Fruit fly (Drosophila melanogaster): ENCODE measurements around the gene mkg-p.

DNA sequence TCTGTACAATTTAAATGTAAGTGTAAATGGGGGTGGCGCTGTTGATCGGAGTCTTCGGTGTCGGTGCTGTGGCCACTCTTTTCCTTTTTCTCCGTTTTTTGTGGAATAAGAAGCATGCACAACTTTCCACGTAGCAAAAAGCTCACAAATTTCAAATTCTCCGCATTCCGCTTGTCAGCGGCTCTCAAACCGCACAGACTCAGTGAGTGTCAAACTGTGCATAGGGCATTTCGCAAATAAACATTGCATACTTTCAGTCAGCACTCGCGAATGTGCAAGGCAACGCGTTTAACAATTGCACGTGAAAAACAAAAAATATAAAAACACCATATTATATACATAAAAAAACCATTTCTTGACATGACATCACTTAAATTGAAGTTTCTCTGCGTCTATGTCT is 10.1 kb downstream of the mkg-p start:
- no peak for TF ChIP-seq ttk (optimal IDR thresholded peaks at IDR 0.05)
- TF ChIP-seq insv (optimal IDR thresholded peaks at IDR 0.05) = no peak
- TF ChIP-seq h (optimal IDR thresholded peaks at IDR 0.05) = no peak
- no peak for TF ChIP-seq psq (optimal IDR thresholded peaks at IDR 0.05)
- no peak for TF ChIP-seq Sin3A (optimal IDR thresholded peaks at IDR 0.05)

All from Kc167 (cell line).